Worm (Caenorhabditis elegans) whole organism, L3 larva: ENCODE measurements around the gene C54D10.5.

Experiments used
- aly-2 ChIP-seq: fragments of 150-350 bp; optimal IDR thresholded peaks from 2 replicates; lab custom pipeline; 2014; ENCODE audit warnings: missing biosample characterization, missing genetic modification characterization
- elt-1 ChIP-seq: fragments of 150-350 bp; optimal IDR thresholded peaks from 2 replicates; lab custom pipeline; 2014; ENCODE audit warnings: missing biosample characterization, missing genetic modification characterization
- fos-1 ChIP-seq: fragments of 150-350 bp; optimal IDR thresholded peaks from 2 replicates; lab custom pipeline; 2014; ENCODE audit warnings: missing biosample characterization, missing genetic modification characterization
- nhr-12 ChIP-seq: fragments of 150-350 bp; optimal IDR thresholded peaks from 2 replicates; lab custom pipeline; 2014; ENCODE audit warnings: missing biosample characterization, missing genetic modification characterization
- nhr-237 ChIP-seq: fragments of 150-350 bp; optimal IDR thresholded peaks from 2 replicates; lab custom pipeline; 2014; ENCODE audit warnings: missing biosample characterization, missing genetic modification characterization
- tbx-2 ChIP-seq: sonication (generic microtip); optimal IDR thresholded peaks from 2 replicates; lab custom pipeline; 2016; ENCODE audit warnings: mild to moderate bottlenecking, missing genetic modification characterization, missing compliant biosample characterization
- ztf-11 ChIP-seq: fragments of 150-350 bp; optimal IDR thresholded peaks from 2 replicates; lab custom pipeline; 2014; ENCODE audit warnings: missing biosample characterization, missing genetic modification characterization

DNA sequence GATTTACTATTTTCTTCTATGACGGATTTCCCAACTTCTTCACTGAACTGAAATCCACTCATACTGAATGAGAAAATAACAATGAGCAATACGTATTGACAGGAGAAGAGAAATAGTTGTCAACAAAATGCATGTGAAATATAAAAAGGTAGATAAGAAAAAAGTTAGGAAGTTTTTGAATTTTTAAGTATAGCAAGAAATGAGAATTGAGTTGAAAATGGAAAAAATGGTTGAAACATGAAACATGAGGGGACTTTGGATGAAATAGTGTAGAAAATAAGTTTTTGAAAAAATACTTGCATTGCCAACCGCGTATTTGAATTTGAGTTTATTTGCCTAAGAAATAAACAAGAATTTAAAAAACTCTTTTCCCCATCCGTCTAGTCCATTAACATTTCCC, 17.8 kb downstream of the C54D10.5 start, which contains the start of the genes pals-38 and C54D10.9:
- TF ChIP-seq nhr-12 (tag; lab: Kevin White, UChicago) (no peak), aly-2 (no peak), ztf-11 (no peak), tbx-2 (tag; lab: Kevin White, UChicago) (no peak), fos-1 (tag; lab: Kevin White, UChicago) (no peak), nhr-237 (tag; lab: Kevin White, UChicago) (no peak), elt-1 (tag; lab: Kevin White, UChicago) (no peak)
